Worm (Caenorhabditis elegans) whole organism, L1 larva: ENCODE results near the gene ell-1.
A peak's percentile ranks its signal among the peaks of the same experiment; 100 is the strongest.

Experiments
- C04F5.9 ChIP-seq: sonication (generic microtip); optimal IDR thresholded peaks from 2 replicates; lab custom pipeline; 2016; ENCODE audit warnings: missing genetic modification characterization, missing compliant biosample characterization
- C34B4.2 ChIP-seq: sonication (generic microtip); optimal IDR thresholded peaks from 2 replicates; lab custom pipeline; 2017; ENCODE audit warnings: mild to moderate bottlenecking, missing genetic modification characterization, missing compliant biosample characterization
- Y116A8C.19 ChIP-seq: sonication (generic microtip); optimal IDR thresholded peaks from 2 replicates; lab custom pipeline; 2016; ENCODE audit warnings: missing compliant biosample characterization, missing genetic modification characterization, borderline replicate concordance
- ceh-8 ChIP-seq: fragments of 200-800 bp; sonication (Bioruptor generic); optimal IDR thresholded peaks from 2 replicates; lab custom pipeline; 2018; ENCODE audit warnings: mild to moderate bottlenecking, missing genetic modification characterization, moderate library complexity, missing compliant biosample characterization
- ceh-90 ChIP-seq: sonication (generic microtip); optimal IDR thresholded peaks from 2 replicates; lab custom pipeline; 2016; ENCODE audit warnings: missing genetic modification characterization, missing compliant biosample characterization
- efl-1 ChIP-seq, 4 experiments: fragments of 150-350 bp; optimal IDR thresholded peaks in 3 of 4; peaks in 1 of 4; 1 replicate in 1 of 4; 2 replicates in 3 of 4; lab custom pipeline; 2014; ENCODE audit warnings: missing biosample characterization in 2 of 4, missing genetic modification characterization in 2 of 4, missing genetic modification reagents in 2 of 4
- egl-13 ChIP-seq: sonication (generic microtip); optimal IDR thresholded peaks from 2 replicates; lab custom pipeline; 2016; ENCODE audit warnings: missing genotype, missing genetic modification reagents, missing genetic modification characterization, missing compliant biosample characterization
- fkh-10 ChIP-seq: sonication (generic microtip); optimal IDR thresholded peaks from 2 replicates; lab custom pipeline; 2017; ENCODE audit warnings: missing biosample characterization, missing genetic modification reagents, missing genetic modification characterization
- fkh-8 ChIP-seq: sonication (generic microtip); optimal IDR thresholded peaks from 2 replicates; lab custom pipeline; 2016; ENCODE audit warnings: mild to moderate bottlenecking, missing genetic modification characterization, missing compliant biosample characterization
- fos-1 ChIP-seq: fragments of 150-350 bp; optimal IDR thresholded peaks from 2 replicates; lab custom pipeline; 2014; ENCODE audit warnings: missing biosample characterization, missing genetic modification characterization
- jun-1 ChIP-seq: fragments of 150-350 bp; optimal IDR thresholded peaks from 2 replicates; lab custom pipeline; 2014; ENCODE audit warnings: missing biosample characterization, missing genetic modification reagents, missing genetic modification characterization
- lin-35 ChIP-seq, 2 experiments: fragments of 150-350 bp; optimal IDR thresholded peaks; 2 replicates each; lab custom pipeline; 2014; ENCODE audit warnings: missing biosample characterization in 2 of 2, missing genetic modification characterization in 2 of 2, missing genetic modification reagents in 2 of 2
- lin-39 ChIP-seq: fragments of 150-350 bp; optimal IDR thresholded peaks from 2 replicates; lab custom pipeline; 2014; ENCODE audit warnings: missing biosample characterization, missing genetic modification reagents, missing genetic modification characterization
- mef-2 ChIP-seq: fragments of 150-350 bp; optimal IDR thresholded peaks from 2 replicates; lab custom pipeline; 2014; ENCODE audit warnings: missing biosample characterization, missing genetic modification characterization
- nhr-19 ChIP-seq: fragments of 200-800 bp; sonication (Bioruptor generic); conservative IDR thresholded peaks from 2 replicates; pipeline ENCODE4 v1.3.6; 2022; ENCODE audit warnings: missing genetic modification characterization, missing compliant biosample characterization
- nhr-77 ChIP-seq: fragments of 150-350 bp; optimal IDR thresholded peaks from 2 replicates; lab custom pipeline; 2014; ENCODE audit warnings: missing biosample characterization, missing genetic modification characterization
- nhr-85 ChIP-seq: sonication (generic microtip); peaks from one replicate; lab custom pipeline; 2016; ENCODE audit warnings: missing genetic modification characterization, inconsistent platforms, missing compliant biosample characterization
- pqm-1 ChIP-seq: sonication (generic microtip); optimal IDR thresholded peaks from 3 replicates; lab custom pipeline; 2017; ENCODE audit warnings: missing biosample characterization, missing genetic modification characterization
- sox-4 ChIP-seq: sonication (generic microtip); optimal IDR thresholded peaks from 2 replicates; lab custom pipeline; 2016; ENCODE audit warnings: missing genetic modification characterization, missing compliant biosample characterization
- tbx-2 ChIP-seq: sonication (generic microtip); optimal IDR thresholded peaks from 2 replicates; lab custom pipeline; 2016; ENCODE audit warnings: missing genetic modification characterization, missing compliant biosample characterization
- unc-62 ChIP-seq: fragments of 150-350 bp; optimal IDR thresholded peaks from 2 replicates; lab custom pipeline; 2014; ENCODE audit warnings: missing biosample characterization, missing genetic modification reagents, missing genetic modification characterization
- unc-86 ChIP-seq: sonication (generic microtip); optimal IDR thresholded peaks from 2 replicates; lab custom pipeline; 2016; ENCODE audit warnings: missing genetic modification characterization, missing compliant biosample characterization
- xbp-1 ChIP-seq: sonication (generic microtip); optimal IDR thresholded peaks from 2 replicates; lab custom pipeline; 2016; ENCODE audit warnings: missing genetic modification characterization, missing compliant biosample characterization
- zag-1 ChIP-seq: fragments of 150-350 bp; optimal IDR thresholded peaks from 2 replicates; lab custom pipeline; 2014; ENCODE audit warnings: missing biosample characterization, missing genetic modification characterization

Gene ell-1

ce11 chrIV:4456658-4457057 lies 62.4 kb downstream of the ell-1 start:
- no peak for TF ChIP-seq fkh-8 (tag; lab: Kevin White, UChicago)
- no peak for TF ChIP-seq fkh-10
- no peak for TF ChIP-seq pqm-1 (tag; lab: Kevin White, UChicago)
- TF ChIP-seq unc-62 (GFP tag; lab: Kevin White, UChicago): no peak
- no peak for TF ChIP-seq jun-1 (tag; lab: Kevin White, UChicago)

- TF ChIP-seq Y116A8C.19 (tag; lab: Kevin White, UChicago) (no peak), zag-1 (no peak), efl-1 (optimal IDR thresholded peaks at IDR 0.05; lab: Kevin White, UChicago) (no peak), efl-1 (GFP tag; optimal IDR thresholded peaks at IDR 0.05 in 1 of 2; lab: Kevin White, UChicago) (peak in 1 of 2 experiments; percentile 87), lin-35 (GFP tag; optimal IDR thresholded peaks at IDR 0.05; lab: Kevin White, UChicago) (no peak), unc-86 (tag; lab: Kevin White, UChicago) (no peak), mef-2 (no peak), nhr-85 (tag; lab: Kevin White, UChicago) (peak; percentile 27), ceh-8 (no peak), tbx-2 (no peak), ceh-90 (no peak), fos-1 (tag; lab: Kevin White, UChicago) (no peak)
Measured at ce11 chrIV:4459342-4459741, 65.1 kb downstream of the ell-1 start.

ce11 chrIV:4463132-4463531 lies 68.9 kb downstream of the ell-1 start, which contains the start of gene M01H9.2:
M01H9.2 (minus strand) TSS chrIV:4463232.
- no peak for TF ChIP-seq Y116A8C.19 (tag; lab: Kevin White, UChicago)
- no peak for TF ChIP-seq lin-39 (tag; lab: Kevin White, UChicago)
- TF ChIP-seq C04F5.9: no peak
- no peak for TF ChIP-seq xbp-1 (tag; lab: Kevin White, UChicago)
- no peak for TF ChIP-seq sox-4 (tag; lab: Kevin White, UChicago)

ce11 chrIV:4465184-4465583 lies 71.0 kb downstream of the ell-1 start, which contains the start of gene M01H9.5:
M01H9.5 (plus strand) TSS chrIV:4465484.
- TF ChIP-seq unc-62 (GFP tag; lab: Kevin White, UChicago) (no peak), nhr-19 (GFP tag; lab: Robert Waterston, UW) (no peak), egl-13 (no peak), C34B4.2 (tag; lab: Kevin White, UChicago) (no peak), nhr-77 (tag; lab: Kevin White, UChicago) (no peak)
